Fruit fly (Drosophila melanogaster) whole organism, embryonic: ENCODE measurements around the gene CG4497.

Experiments used
- Ada2b ChIP-seq: fragments of 200-800 bp; sonication (Bioruptor generic); IDR thresholded peaks from 2 replicates; pipeline ENCODE4 v1.3.6; 2022; ENCODE audit warnings: missing biosample characterization, missing genetic modification characterization
- CG10274 ChIP-seq: fragments of 200-800 bp; sonication (Bioruptor generic); optimal IDR thresholded peaks from 3 replicates; lab custom pipeline; 2017; ENCODE audit warnings: missing biosample characterization, mild to moderate bottlenecking, missing genetic modification characterization
- CG11456 ChIP-seq: fragments of 200-800 bp; sonication (Bioruptor generic); IDR thresholded peaks from 3 replicates; pipeline ENCODE4 v1.3.6; 2022; ENCODE audit warnings: missing biosample characterization, missing genetic modification characterization
- CG12769 ChIP-seq: fragments of 200-800 bp; sonication (Bioruptor generic); optimal IDR thresholded peaks from 2 replicates; lab custom pipeline; 2019; ENCODE audit warnings: missing biosample characterization, mild to moderate bottlenecking, missing genetic modification characterization, moderate library complexity
- CG12942 ChIP-seq: fragments of 200-800 bp; sonication (Bioruptor generic); optimal IDR thresholded peaks from 3 replicates; lab custom pipeline; 2016; ENCODE audit warnings: missing biosample characterization, missing genetic modification characterization
- CG15514 ChIP-seq: fragments of 200-800 bp; sonication (Bioruptor generic); optimal IDR thresholded peaks from 3 replicates; lab custom pipeline; 2017; ENCODE audit warnings: missing biosample characterization, missing genetic modification characterization, mild to moderate bottlenecking, moderate library complexity, missing genetic modification reagents
- CG17612 ChIP-seq: fragments of 200-800 bp; sonication (Bioruptor generic); IDR thresholded peaks from 2 replicates; pipeline ENCODE4 v1.3.6; 2022; ENCODE audit warnings: missing biosample characterization, missing genetic modification characterization
- CG18599 ChIP-seq: fragments of 200-800 bp; sonication (Bioruptor generic); optimal IDR thresholded peaks from 3 replicates; lab custom pipeline; 2017; ENCODE audit warnings: missing biosample characterization, missing genetic modification characterization, mild to moderate bottlenecking, moderate library complexity, missing genetic modification reagents
- CG18764 ChIP-seq: fragments of 200-800 bp; sonication (Bioruptor generic); optimal IDR thresholded peaks from 3 replicates; lab custom pipeline; 2016; ENCODE audit warnings: missing biosample characterization, missing genetic modification characterization
- CG2889 ChIP-seq: fragments of 200-800 bp; sonication (Bioruptor generic); IDR thresholded peaks from 3 replicates; pipeline ENCODE4 v1.3.6; 2022; ENCODE audit warnings: missing biosample characterization, missing genetic modification characterization
- CG32767 ChIP-seq: fragments of 200-800 bp; sonication (Bioruptor generic); IDR thresholded peaks from 2 replicates; pipeline ENCODE4 v1.3.6; 2022; ENCODE audit warnings: missing biosample characterization, missing genetic modification characterization
- CG3281 ChIP-seq: fragments of 200-800 bp; sonication (Bioruptor generic); optimal IDR thresholded peaks from 3 replicates; lab custom pipeline; 2017; ENCODE audit warnings: missing biosample characterization, mild to moderate bottlenecking, missing genetic modification characterization
- CG34376 ChIP-seq: fragments of 200-800 bp; sonication (Bioruptor generic); optimal IDR thresholded peaks from 2 replicates; lab custom pipeline; 2018; ENCODE audit warnings: missing biosample characterization, mild to moderate bottlenecking, missing genetic modification characterization
- CG4282 ChIP-seq: fragments of 200-800 bp; sonication (Bioruptor generic); optimal IDR thresholded peaks from 2 replicates; lab custom pipeline; 2016; ENCODE audit warnings: missing biosample characterization, missing genetic modification characterization
- CG7357 ChIP-seq: fragments of 200-800 bp; sonication (Bioruptor generic); IDR thresholded peaks from 3 replicates; pipeline ENCODE4 v1.3.6; 2022; ENCODE audit warnings: missing biosample characterization, missing genetic modification characterization
- CG7372 ChIP-seq: fragments of 200-800 bp; sonication (Bioruptor generic); IDR thresholded peaks from 2 replicates; pipeline ENCODE4 v1.3.6; 2022; ENCODE audit warnings: missing biosample characterization, missing genetic modification characterization
- CG8359 ChIP-seq: fragments of 200-800 bp; sonication (Bioruptor generic); optimal IDR thresholded peaks from 2 replicates; lab custom pipeline; 2017; ENCODE audit warnings: missing biosample characterization, mild to moderate bottlenecking, missing genetic modification characterization, borderline replicate concordance
- Camta ChIP-seq: fragments of 200-800 bp; sonication (Bioruptor generic); optimal IDR thresholded peaks from 2 replicates; lab custom pipeline; 2016; ENCODE audit warnings: missing biosample characterization, missing genetic modification characterization
- Dek ChIP-seq: fragments of 200-800 bp; sonication (Bioruptor generic); optimal IDR thresholded peaks from 3 replicates; lab custom pipeline; 2019; ENCODE audit warnings: missing biosample characterization, mild to moderate bottlenecking, missing genetic modification characterization, moderate library complexity
- HLH3B ChIP-seq: fragments of 200-800 bp; sonication (Bioruptor generic); IDR thresholded peaks from 2 replicates; pipeline ENCODE4 v1.3.6; 2022; ENCODE audit warnings: missing biosample characterization, missing genetic modification characterization
- HmgD ChIP-seq: fragments of 200-800 bp; sonication (Bioruptor generic); optimal IDR thresholded peaks from 3 replicates; lab custom pipeline; 2016; ENCODE audit warnings: missing biosample characterization, missing genetic modification characterization
- Hmx ChIP-seq: fragments of 200-800 bp; sonication (Bioruptor generic); optimal IDR thresholded peaks from 2 replicates; lab custom pipeline; 2016; ENCODE audit warnings: missing biosample characterization, missing genetic modification characterization
- Jarid2 ChIP-seq: fragments of 200-800 bp; sonication (Bioruptor generic); optimal IDR thresholded peaks from 3 replicates; lab custom pipeline; 2017; ENCODE audit warnings: mild to moderate bottlenecking, missing biosample characterization, missing genetic modification reagents, missing genetic modification characterization
- MBD-R2 ChIP-seq: fragments of 200-800 bp; sonication (Bioruptor generic); IDR thresholded peaks from 2 replicates; pipeline ENCODE4 v1.3.6; 2022; ENCODE audit warnings: missing biosample characterization, missing genetic modification characterization
- Rx ChIP-seq: fragments of 200-800 bp; sonication (Bioruptor generic); IDR thresholded peaks from 2 replicates; pipeline ENCODE4 v1.3.6; 2022; ENCODE audit warnings: missing biosample characterization, missing genetic modification characterization
- Six4 ChIP-seq: fragments of 200-800 bp; sonication (Bioruptor generic); optimal IDR thresholded peaks from 2 replicates; lab custom pipeline; 2016; ENCODE audit warnings: missing biosample characterization, missing genetic modification characterization
- Sry-δ ChIP-seq: fragments of 200-800 bp; sonication (Bioruptor generic); optimal IDR thresholded peaks from 2 replicates; lab custom pipeline; 2016; ENCODE audit warnings: missing biosample characterization, missing genetic modification characterization
- Xbp1 ChIP-seq: fragments of 200-800 bp; sonication (Bioruptor generic); optimal IDR thresholded peaks from 3 replicates; lab custom pipeline; 2016; ENCODE audit warnings: missing biosample characterization, mild to moderate bottlenecking, missing genetic modification characterization
- abd-A ChIP-seq: fragments of 200-800 bp; sonication (Bioruptor generic); optimal IDR thresholded peaks from 3 replicates; lab custom pipeline; 2019; ENCODE audit warnings: missing biosample characterization, mild to moderate bottlenecking, missing genetic modification characterization, moderate library complexity
- ap ChIP-seq: fragments of 200-800 bp; sonication (Bioruptor generic); IDR thresholded peaks from 2 replicates; pipeline ENCODE4 v1.3.6; 2022; ENCODE audit warnings: missing biosample characterization, missing genetic modification characterization
- ash1 ChIP-seq: fragments of 200-800 bp; sonication (Bioruptor generic); optimal IDR thresholded peaks from 2 replicates; lab custom pipeline; 2018; ENCODE audit warnings: missing biosample characterization, mild to moderate bottlenecking, missing genetic modification characterization
- crp ChIP-seq, 2 experiments: fragments of 200-800 bp; sonication (Bioruptor generic); optimal IDR thresholded peaks; 2 replicates in 1 of 2; 3 replicates in 1 of 2; lab custom pipeline; 2017; ENCODE audit warnings: missing biosample characterization in 2 of 2, missing genetic modification characterization in 2 of 2, mild to moderate bottlenecking in 1 of 2, moderate library complexity in 1 of 2
- da ChIP-seq: fragments of 200-800 bp; sonication (Bioruptor generic); optimal IDR thresholded peaks from 2 replicates; lab custom pipeline; 2016; ENCODE audit warnings: missing biosample characterization, missing genetic modification characterization
- dimm ChIP-seq: fragments of 200-800 bp; sonication (Bioruptor generic); IDR thresholded peaks from 2 replicates; pipeline ENCODE4 v1.3.6; 2022; ENCODE audit warnings: missing biosample characterization, missing genetic modification characterization
- dpn ChIP-seq, 2 experiments: fragments of 200-800 bp; sonication (Bioruptor generic); optimal IDR thresholded peaks; 3 replicates each; lab custom pipeline; 2016; ENCODE audit warnings: missing biosample characterization in 2 of 2, missing genetic modification characterization in 2 of 2
- ewg ChIP-seq: fragments of 200-800 bp; sonication (Bioruptor generic); optimal IDR thresholded peaks from 3 replicates; lab custom pipeline; 2017; ENCODE audit warnings: mild to moderate bottlenecking, missing biosample characterization, missing genetic modification reagents, missing genetic modification characterization
- eyg ChIP-seq: fragments of 200-800 bp; sonication (Bioruptor generic); optimal IDR thresholded peaks from 3 replicates; lab custom pipeline; 2016; ENCODE audit warnings: missing biosample characterization, missing genetic modification characterization
- gsb-n ChIP-seq: fragments of 200-800 bp; sonication (Bioruptor generic); optimal IDR thresholded peaks from 3 replicates; lab custom pipeline; 2018; ENCODE audit warnings: missing biosample characterization, mild to moderate bottlenecking, missing genetic modification characterization
- her ChIP-seq: fragments of 200-800 bp; sonication (Bioruptor generic); optimal IDR thresholded peaks from 2 replicates; lab custom pipeline; 2016; ENCODE audit warnings: missing biosample characterization, missing genetic modification characterization
- kni ChIP-seq: fragments of 200-800 bp; sonication (Bioruptor generic); optimal IDR thresholded peaks from 3 replicates; lab custom pipeline; 2017; ENCODE audit warnings: mild to moderate bottlenecking, missing biosample characterization, missing genetic modification reagents, missing genetic modification characterization
- knrl ChIP-seq: fragments of 200-800 bp; sonication (Bioruptor generic); IDR thresholded peaks from 3 replicates; pipeline ENCODE4 v1.3.6; 2022; ENCODE audit warnings: missing biosample characterization, missing genetic modification characterization; ENCODE audit not compliant: partially characterized antibody
- row ChIP-seq: fragments of 200-800 bp; sonication (Bioruptor generic); IDR thresholded peaks from 3 replicates; pipeline ENCODE4 v1.3.6; 2022; ENCODE audit warnings: missing biosample characterization, missing genetic modification characterization
- scrt ChIP-seq: fragments of 200-800 bp; sonication (Bioruptor generic); optimal IDR thresholded peaks from 2 replicates; lab custom pipeline; 2018; ENCODE audit warnings: missing biosample characterization, mild to moderate bottlenecking, missing genetic modification characterization, moderate library complexity
- sens ChIP-seq: fragments of 200-800 bp; sonication (Bioruptor generic); peaks from one replicate; lab custom pipeline; 2016; ENCODE audit warnings: missing biosample characterization, missing genetic modification characterization
- slou ChIP-seq: fragments of 200-800 bp; sonication (Bioruptor generic); optimal IDR thresholded peaks from 3 replicates; lab custom pipeline; 2016; ENCODE audit warnings: missing biosample characterization, missing genetic modification characterization
- sug ChIP-seq: fragments of 200-800 bp; optimal IDR thresholded peaks from 2 replicates; lab custom pipeline; 2019; ENCODE audit warnings: missing biosample characterization, mild to moderate bottlenecking, missing genetic modification characterization, moderate library complexity
- tna ChIP-seq: fragments of 200-800 bp; sonication (Bioruptor generic); IDR thresholded peaks from 2 replicates; pipeline ENCODE4 v1.3.6; 2022; ENCODE audit warnings: missing biosample characterization, missing genetic modification characterization; ENCODE audit not compliant: partially characterized antibody
- wdn ChIP-seq: fragments of 200-800 bp; sonication (Bioruptor generic); IDR thresholded peaks from 2 replicates; pipeline ENCODE4 v1.3.6; 2022; ENCODE audit warnings: missing biosample characterization, missing genetic modification characterization
- wek ChIP-seq: fragments of 200-800 bp; sonication (Bioruptor generic); optimal IDR thresholded peaks from 3 replicates; lab custom pipeline; 2018; ENCODE audit warnings: missing biosample characterization, mild to moderate bottlenecking, missing genetic modification characterization, moderate library complexity
- yki ChIP-seq: fragments of >200 bp; optimal IDR thresholded peaks from 3 replicates; lab custom pipeline; 2018
- zfh2 ChIP-seq: fragments of 200-800 bp; sonication (Bioruptor generic); optimal IDR thresholded peaks from 2 replicates; lab custom pipeline; 2016; ENCODE audit warnings: missing biosample characterization, missing genetic modification characterization

Gene CG4497

dm6 chr2L:7188530-7188996, 5.8 kb downstream of the CG4497 start (continued):
- no peak for TF ChIP-seq yki (lab: Kevin White, UChicago)
- TF ChIP-seq Ada2b (GFP tag; lab: Robert Waterston, UW), result peak; percentile 96
- TF ChIP-seq CG7372 (GFP tag; lab: Robert Waterston, UW), result peak; percentile 98
- TF ChIP-seq knrl (GFP tag; lab: Robert Waterston, UW), result no peak; the same call in 2 of the 3 replicates
- TF ChIP-seq Hmx (GFP tag; lab: Kevin White, UChicago), result peak; percentile 78
- TF ChIP-seq HmgD (GFP tag; lab: Kevin White, UChicago), result peak; percentile 86
- peak; percentile 97 for TF ChIP-seq sug (tag; lab: Kevin White, UChicago)
- TF ChIP-seq CG4282 (GFP tag; lab: Kevin White, UChicago), result peak; percentile 88
- TF ChIP-seq CG11456 (GFP tag; lab: Robert Waterston, UW), result peak; percentile 97
- TF ChIP-seq gsb-n (tag; lab: Kevin White, UChicago), result peak; percentile 96
- peak; percentile 93 for TF ChIP-seq CG17612 (GFP tag; lab: Robert Waterston, UW)
- peak; percentile 90 for TF ChIP-seq CG10274 (GFP tag; lab: Kevin White, UChicago)
- peak; percentile 90 for TF ChIP-seq her (GFP tag; lab: Kevin White, UChicago)
- peak; percentile 86 for TF ChIP-seq wek
- TF ChIP-seq CG2889 (GFP tag; lab: Robert Waterston, UW), result peak; percentile 93; the same call in 2 of the 3 replicates
- peak; percentile 57 for TF ChIP-seq Sry-δ (GFP tag; lab: Kevin White, UChicago)
- TF ChIP-seq ap (GFP tag; lab: Robert Waterston, UW), result peak; percentile 96
- TF ChIP-seq CG15514 (GFP tag; lab: Kevin White, UChicago), result peak; percentile 91
- TF ChIP-seq CG8359, result peak; percentile 91
- peak; percentile 99 for TF ChIP-seq Xbp1 (GFP tag; lab: Kevin White, UChicago)
- TF ChIP-seq wdn, result peak; percentile 97
- peak; percentile 92 for TF ChIP-seq abd-A (tag; lab: Kevin White, UChicago)
- peak; percentile 99 for TF ChIP-seq CG18599
- peak; percentile 78 for TF ChIP-seq ash1 (GFP tag; lab: Kevin White, UChicago)
- peak; percentile 94 for TF ChIP-seq CG7357
- TF ChIP-seq eyg (GFP tag; lab: Kevin White, UChicago), result peak; percentile 94
- peak; percentile 97 to 98 for TF ChIP-seq dpn (GFP tag; optimal IDR thresholded peaks at IDR 0.05; lab: Kevin White, UChicago)
- TF ChIP-seq CG32767 (GFP tag; lab: Robert Waterston, UW), result peak; percentile 97
- peak; percentile 97 for TF ChIP-seq Six4 (GFP tag; lab: Kevin White, UChicago)
- TF ChIP-seq CG12769 (tag; lab: Kevin White, UChicago), result peak; percentile 98
- peak; percentile 98 for TF ChIP-seq CG34376 (GFP tag; lab: Kevin White, UChicago)
- TF ChIP-seq Camta (GFP tag; lab: Kevin White, UChicago), result peak; percentile 95
- TF ChIP-seq MBD-R2, result peak; percentile 87
- peak; percentile 97 for TF ChIP-seq Dek (tag; lab: Kevin White, UChicago)
- TF ChIP-seq CG12942 (GFP tag; lab: Kevin White, UChicago), result peak; percentile 98
- TF ChIP-seq Jarid2 (GFP tag; lab: Kevin White, UChicago), result peak; percentile 88
- peak; percentile 100 for TF ChIP-seq sens (GFP tag; lab: Kevin White, UChicago)
- peak; percentile 93 for TF ChIP-seq CG18764 (GFP tag; lab: Kevin White, UChicago)
- TF ChIP-seq zfh2, result peak; percentile 96
- peak; percentile 99 for TF ChIP-seq scrt (GFP tag; lab: Kevin White, UChicago)
- peak in 1 of 2 experiments; percentile 70 for TF ChIP-seq crp (GFP tag; optimal IDR thresholded peaks at IDR 0.05; lab: Kevin White, UChicago)
- peak; percentile 98 for TF ChIP-seq slou
- peak; percentile 93 for TF ChIP-seq da (GFP tag; lab: Kevin White, UChicago)
- peak; percentile 91 for TF ChIP-seq dimm (GFP tag; lab: Robert Waterston, UW)
- TF ChIP-seq kni (GFP tag; lab: Kevin White, UChicago), result peak; percentile 97
- peak; percentile 98 for TF ChIP-seq Rx (GFP tag; lab: Robert Waterston, UW)
- TF ChIP-seq ewg (GFP tag; lab: Kevin White, UChicago), result peak; percentile 96
- peak; percentile 99 for TF ChIP-seq HLH3B (GFP tag; lab: Robert Waterston, UW)
- TF ChIP-seq row, result peak; percentile 99
- TF ChIP-seq tna (GFP tag; lab: Robert Waterston, UW), result no peak
- TF ChIP-seq CG3281, result peak; percentile 97
